In genomic region chr2L:7964611-7965010, dm6 we compare ENCODE assay signal across 1 fruit fly cellular context.
TF ChIP-seq lines count a peak whose summit lies in the region.

No protein-coding gene starts in this region.

TF ChIP-seq in whole organism, embryonic, 481 proteins besides CTCF, POLR2A, EP300 and RAD21 (continued from another document and continues in another):
- TF ChIP-seq CG7271 (tag; optimal IDR thresholded peaks at IDR 0.05; lab: Kevin White, UChicago) (no peak), Dbx (GFP tag; IDR thresholded peaks at IDR 0.05; lab: Robert Waterston, UW) (peak; percentile 67), lilli (GFP tag; optimal IDR thresholded peaks at IDR 0.05; lab: Kevin White, UChicago) (peak; percentile 62), Ada2b (GFP tag; IDR thresholded peaks at IDR 0.05; lab: Robert Waterston, UW) (peak; percentile 83), tx (GFP tag; optimal IDR thresholded peaks at IDR 0.05; lab: Kevin White, UChicago) (peak; percentile 39), hkb (optimal IDR thresholded peaks at IDR 0.05; lab: Kevin White, UChicago) (no peak), hkb (GFP tag; IDR thresholded peaks at IDR 0.05; lab: Robert Waterston, UW) (peak; percentile 90), Optix (GFP tag; IDR thresholded peaks at IDR 0.05; lab: Robert Waterston, UW) (peak; percentile 56; the same call in 2 of the 3 replicates), pho (GFP tag; optimal IDR thresholded peaks at IDR 0.05; lab: Kevin White, UChicago) (peak; percentile 3), CG10321 (GFP tag; IDR thresholded peaks at IDR 0.05; lab: Robert Waterston, UW) (peak; percentile 43; the same call in 1 of the 2 replicates), CG8924 (tag; optimal IDR thresholded peaks at IDR 0.05; lab: Kevin White, UChicago) (peak; percentile 71), Hmx (GFP tag; optimal IDR thresholded peaks at IDR 0.05; lab: Kevin White, UChicago) (no peak), CG31388 (GFP tag; optimal IDR thresholded peaks at IDR 0.05; lab: Kevin White, UChicago) (peak; percentile 41), CG14014 (GFP tag; IDR thresholded peaks at IDR 0.05; lab: Robert Waterston, UW) (peak; percentile 72), CG9727 (GFP tag; optimal IDR thresholded peaks at IDR 0.05; lab: Kevin White, UChicago) (peak; percentile 48), E2f1 (GFP tag; IDR thresholded peaks at IDR 0.05; lab: Robert Waterston, UW) (peak; percentile 72), MTF-1 (GFP tag; optimal IDR thresholded peaks at IDR 0.05; lab: Kevin White, UChicago; ENCODE audit: borderline replicate concordance) (peak; percentile 26), CG14667 (GFP tag; IDR thresholded peaks at IDR 0.05; lab: Robert Waterston, UW) (peak; percentile 76), CG15269 (tag; optimal IDR thresholded peaks at IDR 0.05; lab: Kevin White, UChicago) (peak; percentile 81), CG17186 (GFP tag; optimal IDR thresholded peaks at IDR 0.05; lab: Kevin White, UChicago) (no peak), Oli (tag; optimal IDR thresholded peaks at IDR 0.05; lab: Kevin White, UChicago) (peak; percentile 86), ato (GFP tag; IDR thresholded peaks at IDR 0.05; lab: Robert Waterston, UW; ENCODE audit: partially characterized antibody) (no peak), Xrp1 (GFP tag; IDR thresholded peaks at IDR 0.05; lab: Robert Waterston, UW) (peak; percentile 85), CG2678 (tag; optimal IDR thresholded peaks at IDR 0.05; lab: Kevin White, UChicago) (peak; percentile 64), CG4282 (GFP tag; optimal IDR thresholded peaks at IDR 0.05; lab: Kevin White, UChicago) (no peak), Sox100B (GFP tag; optimal IDR thresholded peaks at IDR 0.05; lab: Kevin White, UChicago) (peak; percentile 63), crp (GFP tag; optimal IDR thresholded peaks at IDR 0.05; lab: Kevin White, UChicago) (peak in 1 of 2 experiments; percentile 22), CG4730 (GFP tag; IDR thresholded peaks at IDR 0.05; lab: Robert Waterston, UW) (peak; percentile 69), CG15011 (GFP tag; optimal IDR thresholded peaks at IDR 0.05; lab: Kevin White, UChicago) (peak; percentile 0), CG1792 (GFP tag; optimal IDR thresholded peaks at IDR 0.05; lab: Kevin White, UChicago) (peak; percentile 25), CG17829 (tag; optimal IDR thresholded peaks at IDR 0.05; lab: Kevin White, UChicago) (peak; percentile 56), Rfx (GFP tag; IDR thresholded peaks at IDR 0.05; lab: Robert Waterston, UW) (peak; percentile 71), lbe (GFP tag; optimal IDR thresholded peaks at IDR 0.05; lab: Kevin White, UChicago) (no peak), CG11696 (GFP tag; IDR thresholded peaks at IDR 0.05; lab: Robert Waterston, UW) (peak; percentile 47; the same call in 1 of the 2 replicates), pnt (GFP tag; optimal IDR thresholded peaks at IDR 0.05; lab: Kevin White, UChicago) (peak; percentile 78), Sox102F (GFP tag; optimal IDR thresholded peaks at IDR 0.05; lab: Kevin White, UChicago) (peak; percentile 87), sr (GFP tag; IDR thresholded peaks at IDR 0.05; lab: Robert Waterston, UW) (peak; percentile 56; the same call in 1 of the 3 replicates), Gug (GFP tag; IDR thresholded peaks at IDR 0.05; lab: Robert Waterston, UW) (peak; percentile 56; the same call in 2 of the 4 replicates), CG14710 (tag; optimal IDR thresholded peaks at IDR 0.05; lab: Kevin White, UChicago) (peak; percentile 10), z (GFP tag; IDR thresholded peaks at IDR 0.05; lab: Robert Waterston, UW) (peak; percentile 49; the same call in 1 of the 3 replicates), CG33557 (GFP tag; optimal IDR thresholded peaks at IDR 0.05; lab: Kevin White, UChicago) (no peak), pzg (GFP tag; optimal IDR thresholded peaks at IDR 0.05; lab: Kevin White, UChicago) (no peak), disco-r (GFP tag; optimal IDR thresholded peaks at IDR 0.05; lab: Kevin White, UChicago) (peak; percentile 36), Atf6 (GFP tag; IDR thresholded peaks at IDR 0.05; lab: Robert Waterston, UW) (peak; percentile 68), CG2875 (GFP tag; optimal IDR thresholded peaks at IDR 0.05; lab: Kevin White, UChicago) (peak; percentile 67), rib (GFP tag; IDR thresholded peaks at IDR 0.05; lab: Robert Waterston, UW) (0 out of 2 replicates have a peak, but pooled peaks have one; percentile 25), CG13123 (GFP tag; optimal IDR thresholded peaks at IDR 0.05; lab: Kevin White, UChicago) (peak; percentile 41), CG43689 (GFP tag; IDR thresholded peaks at IDR 0.05; lab: Robert Waterston, UW) (peak; percentile 65), Dll (GFP tag; IDR thresholded peaks at IDR 0.05; lab: Robert Waterston, UW; ENCODE audit: partially characterized antibody) (no peak), al (GFP tag; IDR thresholded peaks at IDR 0.05; lab: Robert Waterston, UW) (peak; percentile 36; the same call in 1 of the 2 replicates), Ets97D (GFP tag; optimal IDR thresholded peaks at IDR 0.05; lab: Kevin White, UChicago) (no peak), dan (GFP tag; IDR thresholded peaks at IDR 0.05; lab: Robert Waterston, UW) (no peak), Hand (GFP tag; optimal IDR thresholded peaks at IDR 0.05; lab: Kevin White, UChicago) (no peak), zen (tag; optimal IDR thresholded peaks at IDR 0.05; lab: Kevin White, UChicago) (peak; percentile 31), Bteb2 (GFP tag; optimal IDR thresholded peaks at IDR 0.05; lab: Kevin White, UChicago) (peak; percentile 62), MBD-R2 (GFP tag; IDR thresholded peaks at IDR 0.05; lab: Robert Waterston, UW) (peak; percentile 34; the same call in 1 of the 2 replicates), CG12391 (tag; optimal IDR thresholded peaks at IDR 0.05; lab: Kevin White, UChicago) (peak; percentile 78), abd-A (tag; optimal IDR thresholded peaks at IDR 0.05; lab: Kevin White, UChicago) (no peak), gcm (GFP tag; optimal IDR thresholded peaks at IDR 0.05; lab: Kevin White, UChicago) (peak; percentile 76), CG4404 (GFP tag; IDR thresholded peaks at IDR 0.05; lab: Robert Waterston, UW) (peak; percentile 48; the same call in 1 of the 2 replicates), CG18476 (GFP tag; optimal IDR thresholded peaks at IDR 0.05; lab: Kevin White, UChicago) (peak; percentile 9), Jarid2 (GFP tag; optimal IDR thresholded peaks at IDR 0.05; lab: Kevin White, UChicago) (peak; percentile 20), CG15601 (tag; optimal IDR thresholded peaks at IDR 0.05; lab: Kevin White, UChicago) (peak; percentile 24), CG17568 (GFP tag; optimal IDR thresholded peaks at IDR 0.05; lab: Kevin White, UChicago) (peak; percentile 53), CG16863 (GFP tag; optimal IDR thresholded peaks at IDR 0.05; lab: Kevin White, UChicago) (peak; percentile 69), CG11723 (GFP tag; optimal IDR thresholded peaks at IDR 0.05; lab: Kevin White, UChicago) (peak; percentile 61), CG6654 (GFP tag; optimal IDR thresholded peaks at IDR 0.05; lab: Kevin White, UChicago) (no peak), oc (tag; optimal IDR thresholded peaks at IDR 0.05; lab: Kevin White, UChicago) (peak; percentile 64), jigr1 (GFP tag; IDR thresholded peaks at IDR 0.05; lab: Robert Waterston, UW) (peak; percentile 60; the same call in 2 of the 3 replicates), hth (optimal IDR thresholded peaks at IDR 0.05; lab: Kevin White, UChicago) (no peak), sqz (GFP tag; optimal IDR thresholded peaks at IDR 0.05; lab: Kevin White, UChicago) (no peak), pum (GFP tag; optimal IDR thresholded peaks at IDR 0.05; lab: Kevin White, UChicago) (peak; percentile 73), CG12236 (GFP tag; optimal IDR thresholded peaks at IDR 0.05; lab: Kevin White, UChicago) (peak; percentile 62), repo (GFP tag; optimal IDR thresholded peaks at IDR 0.05; lab: Kevin White, UChicago) (peak; percentile 60), CG6272 (GFP tag; IDR thresholded peaks at IDR 0.05; lab: Robert Waterston, UW) (peak; percentile 53; the same call in 1 of the 2 replicates), Dfd (GFP tag; optimal IDR thresholded peaks at IDR 0.05; lab: Kevin White, UChicago) (no peak), twi (tag; optimal IDR thresholded peaks at IDR 0.05; lab: Kevin White, UChicago) (no peak), MESR4 (GFP tag; optimal IDR thresholded peaks at IDR 0.05; lab: Kevin White, UChicago) (no peak), NfI (GFP tag; optimal IDR thresholded peaks at IDR 0.05; lab: Kevin White, UChicago) (peak; percentile 58), Doc2 (GFP tag; IDR thresholded peaks at IDR 0.05; lab: Robert Waterston, UW) (no peak), CG32532 (GFP tag; IDR thresholded peaks at IDR 0.05; lab: Robert Waterston, UW) (peak; percentile 67; the same call in 1 of the 2 replicates), stc (GFP tag; IDR thresholded peaks at IDR 0.05; lab: Robert Waterston, UW) (peak; percentile 83), cas (GFP tag; IDR thresholded peaks at IDR 0.05; lab: Robert Waterston, UW) (no peak), jumu (GFP tag; optimal IDR thresholded peaks at IDR 0.05; lab: Kevin White, UChicago) (peak; percentile 61), sens (GFP tag; lab: Kevin White, UChicago) (peak; percentile 96), ind (GFP tag; optimal IDR thresholded peaks at IDR 0.05; lab: Kevin White, UChicago) (peak; percentile 68), ERR (GFP tag; optimal IDR thresholded peaks at IDR 0.05; lab: Kevin White, UChicago) (no peak), Hey (tag; optimal IDR thresholded peaks at IDR 0.05; lab: Kevin White, UChicago) (no peak), sc (optimal IDR thresholded peaks at IDR 0.05; lab: Kevin White, UChicago) (no peak), sc (GFP tag; optimal IDR thresholded peaks at IDR 0.05; lab: Kevin White, UChicago) (peak; percentile 51), CG6791 (GFP tag; IDR thresholded peaks at IDR 0.05; lab: Robert Waterston, UW; ENCODE audit: partially characterized antibody) (no peak), ase (GFP tag; IDR thresholded peaks at IDR 0.05; lab: Robert Waterston, UW) (peak; percentile 83), dpn (GFP tag; optimal IDR thresholded peaks at IDR 0.05; lab: Kevin White, UChicago) (peak; percentile 71 to 76), CG17359 (tag; optimal IDR thresholded peaks at IDR 0.05; lab: Kevin White, UChicago) (peak; percentile 76), Meics (GFP tag; optimal IDR thresholded peaks at IDR 0.05; lab: Kevin White, UChicago) (peak; percentile 53), NK7.1 (GFP tag; optimal IDR thresholded peaks at IDR 0.05; lab: Kevin White, UChicago) (no peak), Bdp1 (GFP tag; optimal IDR thresholded peaks at IDR 0.05; lab: Kevin White, UChicago) (peak; percentile 39), Mes4 (GFP tag; optimal IDR thresholded peaks at IDR 0.05; lab: Kevin White, UChicago) (peak; percentile 73), NFAT (GFP tag; IDR thresholded peaks at IDR 0.05; lab: Robert Waterston, UW) (peak; percentile 38; the same call in 1 of the 2 replicates), ssp (GFP tag; IDR thresholded peaks at IDR 0.05; lab: Robert Waterston, UW) (peak; percentile 62), CG8089 (GFP tag; optimal IDR thresholded peaks at IDR 0.05; lab: Kevin White, UChicago) (peak; percentile 60), CG10147 (GFP tag; optimal IDR thresholded peaks at IDR 0.05; lab: Kevin White, UChicago) (peak; percentile 33), pros (GFP tag; optimal IDR thresholded peaks at IDR 0.05; lab: Kevin White, UChicago) (no peak), B-H1 (GFP tag; IDR thresholded peaks at IDR 0.05; lab: Robert Waterston, UW) (peak; percentile 77), dati (GFP tag; IDR thresholded peaks at IDR 0.05; lab: Robert Waterston, UW) (peak; percentile 45), CG6175 (GFP tag; IDR thresholded peaks at IDR 0.05; lab: Robert Waterston, UW) (no peak), CG12219 (GFP tag; optimal IDR thresholded peaks at IDR 0.05; lab: Kevin White, UChicago) (peak; percentile 73), Lim3 (GFP tag; IDR thresholded peaks at IDR 0.05; lab: Robert Waterston, UW) (peak; percentile 62; the same call in 1 of the 2 replicates), onecut (GFP tag; IDR thresholded peaks at IDR 0.05; lab: Robert Waterston, UW) (peak; percentile 74), chm (GFP tag; IDR thresholded peaks at IDR 0.05; lab: Robert Waterston, UW) (no peak; the same call in 1 of the 2 replicates), sim (GFP tag; IDR thresholded peaks at IDR 0.05; lab: Robert Waterston, UW) (peak; percentile 57; the same call in 1 of the 2 replicates), sima (GFP tag; optimal IDR thresholded peaks at IDR 0.05; lab: Kevin White, UChicago) (no peak), CG10366 (GFP tag; IDR thresholded peaks at IDR 0.05; lab: Robert Waterston, UW) (peak; percentile 83), CG34224 (GFP tag; IDR thresholded peaks at IDR 0.05; lab: Robert Waterston, UW; ENCODE audit: partially characterized antibody) (no peak), chif (GFP tag; optimal IDR thresholded peaks at IDR 0.05; lab: Kevin White, UChicago) (peak; percentile 69 to 80), Adf1 (GFP tag; IDR thresholded peaks at IDR 0.05; lab: Robert Waterston, UW) (peak; percentile 12; the same call in 1 of the 2 replicates), wdn (GFP tag; IDR thresholded peaks at IDR 0.05; lab: Robert Waterston, UW) (peak; percentile 51; the same call in 1 of the 2 replicates), CG3995 (GFP tag; optimal IDR thresholded peaks at IDR 0.05; lab: Kevin White, UChicago) (no peak), ken (GFP tag; IDR thresholded peaks at IDR 0.05; lab: Robert Waterston, UW) (peak; percentile 74), CG12744 (GFP tag; optimal IDR thresholded peaks at IDR 0.05; lab: Kevin White, UChicago) (peak; percentile 62), Hr39 (optimal IDR thresholded peaks at IDR 0.05; lab: Kevin White, UChicago) (no peak), fru (optimal IDR thresholded peaks at IDR 0.05; lab: Kevin White, UChicago) (no peak), Nf-YB (GFP tag; optimal IDR thresholded peaks at IDR 0.05; lab: Kevin White, UChicago) (peak; percentile 18), CG12659 (GFP tag; optimal IDR thresholded peaks at IDR 0.05; lab: Kevin White, UChicago) (peak; percentile 59), CG8944 (GFP tag; optimal IDR thresholded peaks at IDR 0.05; lab: Kevin White, UChicago) (peak; percentile 70), Side (GFP tag; optimal IDR thresholded peaks at IDR 0.05; lab: Kevin White, UChicago) (peak; percentile 62), CG17385 (GFP tag; optimal IDR thresholded peaks at IDR 0.05; lab: Kevin White, UChicago) (peak; percentile 76), btn (GFP tag; optimal IDR thresholded peaks at IDR 0.05; lab: Kevin White, UChicago) (peak; percentile 51), trh (GFP tag; optimal IDR thresholded peaks at IDR 0.05; lab: Kevin White, UChicago) (peak; percentile 47), Awh (GFP tag; IDR thresholded peaks at IDR 0.05; lab: Robert Waterston, UW) (peak; percentile 80), corto (GFP tag; optimal IDR thresholded peaks at IDR 0.05; lab: Kevin White, UChicago) (no peak)
